Worm (Caenorhabditis elegans): ENCODE results near the gene sea-1.

The sea-1 gene

DNA sequence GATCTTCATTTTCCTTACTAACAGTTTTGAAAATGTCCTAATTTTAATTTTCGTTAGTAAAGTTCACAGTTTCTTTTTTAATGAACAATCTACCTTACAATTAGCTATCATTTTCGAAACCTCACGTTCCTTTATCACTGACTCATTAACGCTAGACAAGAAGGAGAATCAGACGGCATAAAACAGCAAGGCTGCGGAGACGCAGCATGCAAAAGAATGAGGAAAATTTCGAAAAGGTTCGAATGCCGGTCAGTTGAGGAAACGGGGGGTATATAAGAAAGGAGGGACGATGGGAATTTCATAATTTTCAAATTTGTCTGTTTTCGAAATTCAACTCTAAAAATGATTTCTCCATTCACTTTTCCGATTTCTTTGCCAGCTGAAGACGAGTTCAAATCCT lies 11.5 kb downstream of the sea-1 start, which contains the start of gene F19B10.13 (continued):
- no peak for TF ChIP-seq mdt-29 (GFP tag; IDR thresholded peaks at IDR 0.05)
- no peak for TF ChIP-seq cey-2 (tag; optimal IDR thresholded peaks at IDR 0.05; ENCODE audit: borderline replicate concordance, insufficient read depth)
- no peak for TF ChIP-seq nhr-10 (tag; optimal IDR thresholded peaks at IDR 0.05)
- TF ChIP-seq duxl-1 (tag; optimal IDR thresholded peaks at IDR 0.05; ENCODE audit: poor library complexity), result no peak
- no peak for TF ChIP-seq saeg-2 (GFP tag; IDR thresholded peaks at IDR 0.05)
- no peak for TF ChIP-seq dmd-9 (GFP tag; IDR thresholded peaks at IDR 0.05)
- peak; percentile 39 for TF ChIP-seq mes-2 (tag; optimal IDR thresholded peaks at IDR 0.05; ENCODE audit: poor library complexity, severe bottlenecking)
- no peak for TF ChIP-seq nhr-48 (tag; optimal IDR thresholded peaks at IDR 0.05)
- TF ChIP-seq hmg-1.1 (GFP tag; IDR thresholded peaks at IDR 0.05), result no peak
- no peak for TF ChIP-seq zfp-2 (tag; optimal IDR thresholded peaks at IDR 0.05)
- no peak for TF ChIP-seq ceh-32 (tag; optimal IDR thresholded peaks at IDR 0.05; ENCODE audit: poor library complexity)
- TF ChIP-seq nhr-76 (tag; optimal IDR thresholded peaks at IDR 0.05), result no peak
- TF ChIP-seq mxl-2 (GFP tag; conservative IDR thresholded peaks at IDR 0.05), result no peak
- TF ChIP-seq nhr-41 (GFP tag; IDR thresholded peaks at IDR 0.05), result no peak
- no peak for TF ChIP-seq F44E2.7 (GFP tag; IDR thresholded peaks at IDR 0.05)
- TF ChIP-seq ceh-62 (tag; optimal IDR thresholded peaks at IDR 0.05), result no peak
- no peak for TF ChIP-seq ceh-28 (tag; optimal IDR thresholded peaks at IDR 0.05)
- no peak for TF ChIP-seq lin-39 (tag; optimal IDR thresholded peaks at IDR 0.05)
- TF ChIP-seq F10B5.3 (tag; optimal IDR thresholded peaks at IDR 0.05), result no peak
- TF ChIP-seq hlh-11 (tag; optimal IDR thresholded peaks at IDR 0.05), result peak; percentile 51
- TF ChIP-seq hlh-30 (tag; optimal IDR thresholded peaks at IDR 0.05; ENCODE audit: insufficient read depth), result peak; percentile 38
- peak; percentile 14 for TF ChIP-seq nhr-6 (tag; optimal IDR thresholded peaks at IDR 0.05)
- peak; percentile 58 for TF ChIP-seq dmd-6 (GFP tag; IDR thresholded peaks at IDR 0.05)
- no peak for TF ChIP-seq mdl-1 (tag; optimal IDR thresholded peaks at IDR 0.05)
- TF ChIP-seq mxl-3 (GFP tag; optimal IDR thresholded peaks at IDR 0.05), result peak; percentile 16
- no peak for TF ChIP-seq D1046.2 (GFP tag; IDR thresholded peaks at IDR 0.05)
- no peak for TF ChIP-seq skn-1 (tag; optimal IDR thresholded peaks at IDR 0.05)
- TF ChIP-seq nhr-237 (tag; optimal IDR thresholded peaks at IDR 0.05), result no peak
- TF ChIP-seq nhr-42 (GFP tag; IDR thresholded peaks at IDR 0.05), result no peak

ce11 chrII:3659776-3660175 lies 13.6 kb downstream of the sea-1 start, which contains the start of gene F19B10.4:
Gene F19B10.4, plus strand, starts transcription at chrII:3660076.
- TF ChIP-seq attf-4 (tag; optimal IDR thresholded peaks at IDR 0.05) (no peak), jun-1 (tag; optimal IDR thresholded peaks at IDR 0.05) (no peak), egl-27 (tag; optimal IDR thresholded peaks at IDR 0.05) (no peak), hlh-11 (tag; optimal IDR thresholded peaks at IDR 0.05) (no peak), F37D6.2 (tag; optimal IDR thresholded peaks at IDR 0.05) (no peak), nhr-41 (GFP tag; IDR thresholded peaks at IDR 0.05) (no peak), mdt-29 (GFP tag; IDR thresholded peaks at IDR 0.05) (no peak), duxl-1 (tag; optimal IDR thresholded peaks at IDR 0.05; ENCODE audit: poor library complexity) (no peak), snpc-4 (tag; optimal IDR thresholded peaks at IDR 0.05) (no peak), lin-13 (GFP tag; optimal IDR thresholded peaks at IDR 0.05) (no peak), spr-3 (GFP tag; optimal IDR thresholded peaks at IDR 0.05) (no peak), F49E8.2 (tag; optimal IDR thresholded peaks at IDR 0.05; ENCODE audit: borderline replicate concordance) (no peak), ctbp-1 (GFP tag; IDR thresholded peaks at IDR 0.05) (no peak)

DNA sequence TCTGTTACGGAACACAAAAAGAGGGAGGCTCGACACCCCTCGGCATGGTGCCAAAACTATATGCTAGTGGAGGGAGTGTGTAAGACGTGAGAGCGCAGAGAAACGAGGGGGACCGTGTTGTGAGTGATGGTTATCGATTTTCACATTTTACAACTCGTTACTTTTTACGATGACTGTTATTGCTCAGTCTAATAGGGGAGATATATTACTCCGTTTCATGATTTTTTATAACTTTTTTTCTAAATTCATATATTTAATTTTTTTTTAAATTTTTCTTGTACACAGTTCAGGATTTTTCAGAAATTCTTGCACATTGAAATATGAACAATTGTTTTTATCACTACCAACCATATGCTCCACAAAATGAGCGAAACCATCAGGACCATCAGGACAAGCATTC lies 18.0 kb downstream of the sea-1 start, which contains the start of gene F19B10.5:
Gene F19B10.5, plus strand, starts transcription at position 301 of the 400 bp plus-strand sequence.
- TF ChIP-seq unc-130 (GFP tag; optimal IDR thresholded peaks at IDR 0.05) (no peak), skn-1 (tag; optimal IDR thresholded peaks at IDR 0.05) (no peak), duxl-1 (tag; optimal IDR thresholded peaks at IDR 0.05; ENCODE audit: poor library complexity) (no peak), lim-7 (GFP tag; IDR thresholded peaks at IDR 0.05) (no peak), fkh-10 (GFP tag; optimal IDR thresholded peaks at IDR 0.05) (no peak), mxl-3 (GFP tag; optimal IDR thresholded peaks at IDR 0.05) (no peak), hlh-30 (tag; optimal IDR thresholded peaks at IDR 0.05; ENCODE audit: insufficient read depth) (no peak), nhr-48 (tag; optimal IDR thresholded peaks at IDR 0.05) (no peak), ZK546.5 (tag; optimal IDR thresholded peaks at IDR 0.05) (no peak), F44E2.7 (GFP tag; IDR thresholded peaks at IDR 0.05) (no peak), spr-3 (GFP tag; optimal IDR thresholded peaks at IDR 0.05) (no peak), D1046.2 (GFP tag; IDR thresholded peaks at IDR 0.05) (no peak), lin-13 (GFP tag; optimal IDR thresholded peaks at IDR 0.05) (no peak), lin-15B (tag; optimal IDR thresholded peaks at IDR 0.05) (no peak), dpl-1 (GFP tag; optimal IDR thresholded peaks at IDR 0.05) (no peak), gei-8 (GFP tag; optimal IDR thresholded peaks at IDR 0.05) (no peak), lin-38 (GFP tag; IDR thresholded peaks at IDR 0.05) (no peak)

Data from whole organism, L4 larva.